Worm (Caenorhabditis elegans): ENCODE measurements around the gene lido-6.

Gene lido-6

ce11 chrX:17115089-17115488, at the start of gene lido-6:
lido-6 (minus strand) TSS chrX:17115189.
- TF ChIP-seq Y48G9A.11 (GFP tag; IDR thresholded peaks at IDR 0.05) (no peak), nhr-76 (tag; optimal IDR thresholded peaks at IDR 0.05) (no peak), lin-38 (GFP tag; IDR thresholded peaks at IDR 0.05) (no peak), egl-43 (GFP tag; IDR thresholded peaks at IDR 0.05) (no peak)

ce11 chrX:17157868-17158267, 42.9 kb upstream of the lido-6 start, which contains the start of gene npr-21:
npr-21 (minus strand) TSS chrX:17157968.
- TF ChIP-seq gei-8 (GFP tag; optimal IDR thresholded peaks at IDR 0.05): no peak
- TF ChIP-seq F37D6.2 (tag; optimal IDR thresholded peaks at IDR 0.05): no peak
- TF ChIP-seq daf-12 (tag; optimal IDR thresholded peaks at IDR 0.05): no peak
- no peak for TF ChIP-seq nhr-6 (tag; optimal IDR thresholded peaks at IDR 0.05)
- no peak for TF ChIP-seq arid-1 (GFP tag; conservative IDR thresholded peaks at IDR 0.05)
- TF ChIP-seq rbr-2 (tag; optimal IDR thresholded peaks at IDR 0.05): no peak
- TF ChIP-seq mxl-3 (GFP tag; optimal IDR thresholded peaks at IDR 0.05): no peak

DNA sequence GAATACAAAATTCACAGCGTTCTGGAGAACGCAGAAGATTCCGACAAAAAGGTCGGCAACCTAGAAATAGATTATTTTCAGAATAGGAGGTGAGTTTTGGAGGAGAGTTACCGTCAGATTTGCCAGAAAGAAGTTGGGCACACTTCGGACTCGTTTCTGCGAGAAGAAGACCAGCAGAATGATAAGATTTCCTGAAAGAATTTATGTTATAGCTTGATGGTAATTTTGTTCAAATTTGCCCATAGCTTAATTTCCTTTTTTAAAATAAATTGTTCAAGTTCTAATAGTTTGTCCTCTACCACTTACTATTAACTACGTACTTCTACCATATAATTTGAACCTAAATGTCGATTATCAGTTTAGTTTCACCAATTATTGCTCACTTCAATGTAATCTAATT, 42.1 kb upstream of the lido-6 start:
- TF ChIP-seq unc-62 (GFP tag; optimal IDR thresholded peaks at IDR 0.05 in 1 of 2) (peak in 1 of 2 experiments; percentile 85), unc-62 (tag; optimal IDR thresholded peaks at IDR 0.05) (no peak), skn-1 (tag; optimal IDR thresholded peaks at IDR 0.05) (no peak), aha-1 (tag) (peak; percentile 54)

DNA sequence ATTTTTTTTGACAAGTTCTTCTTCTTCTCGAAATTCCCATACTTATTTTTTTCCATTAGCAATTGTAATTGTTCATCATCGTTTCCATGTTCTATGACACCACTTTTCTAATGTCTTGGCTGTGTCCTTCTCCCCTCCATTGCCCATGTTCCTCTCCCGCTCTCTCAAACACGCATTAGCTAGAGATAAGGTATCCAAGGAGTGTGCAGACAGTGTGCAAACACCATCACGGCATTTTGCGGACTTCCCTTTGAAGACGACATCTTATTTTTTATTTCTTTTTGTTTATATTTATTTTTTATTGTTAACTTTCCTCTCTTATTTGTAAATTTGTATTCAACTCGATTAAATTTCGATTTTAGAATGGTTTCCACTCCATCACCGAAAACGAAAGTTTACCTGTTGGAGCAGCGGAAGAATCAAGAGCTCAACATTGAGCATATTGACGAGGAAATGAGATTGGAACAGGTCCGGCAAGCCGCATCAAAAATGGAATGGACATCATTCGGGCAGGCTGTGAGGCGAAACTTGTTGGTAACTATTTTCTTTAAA, 36.2 kb upstream of the lido-6 start, which contains the start of gene mdt-1.2:
Gene mdt-1.2 (plus strand): TSS at position 363 of the 552 bp plus-strand sequence.
- TF ChIP-seq dmd-8 (GFP tag; IDR thresholded peaks at IDR 0.05): no peak
- TF ChIP-seq nhr-48 (tag; optimal IDR thresholded peaks at IDR 0.05): peak; percentile 8
- TF ChIP-seq pha-4 (GFP tag; IDR thresholded peaks at IDR 0.05): peak; percentile 47; the same call in 1 of the 2 replicates
- peak; percentile 85 for TF ChIP-seq pha-4 (tag; optimal IDR thresholded peaks at IDR 0.05)
- TF ChIP-seq nhr-77 (tag; optimal IDR thresholded peaks at IDR 0.05): peak; percentile 15
- no peak for TF ChIP-seq ceh-32 (tag; optimal IDR thresholded peaks at IDR 0.05; ENCODE audit: poor library complexity)
- peak in 1 of 2 experiments; percentile 31 for TF ChIP-seq hif-1 (tag; optimal IDR thresholded peaks at IDR 0.05)
- TF ChIP-seq rbr-2 (tag; optimal IDR thresholded peaks at IDR 0.05): peak; percentile 71
- no peak for TF ChIP-seq egl-27 (tag; optimal IDR thresholded peaks at IDR 0.05)
- peak; percentile 63 for TF ChIP-seq nhr-6 (tag; optimal IDR thresholded peaks at IDR 0.05)
- peak; percentile 3 for TF ChIP-seq nhr-11 (tag; optimal IDR thresholded peaks at IDR 0.05)
- no peak for TF ChIP-seq lsy-2 (tag; optimal IDR thresholded peaks at IDR 0.05)
- no peak for TF ChIP-seq sdz-12 (GFP tag; optimal IDR thresholded peaks at IDR 0.05)
- TF ChIP-seq F37D6.2 (tag; optimal IDR thresholded peaks at IDR 0.05): peak; percentile 18
- peak; percentile 66 for TF ChIP-seq dpl-1 (GFP tag; optimal IDR thresholded peaks at IDR 0.05)
- 0 out of 2 replicates have a peak, but pooled peaks have one; percentile 7 for TF ChIP-seq dmd-9 (GFP tag; IDR thresholded peaks at IDR 0.05)
- TF ChIP-seq hmg-1.1 (GFP tag; IDR thresholded peaks at IDR 0.05): peak; percentile 86
- no peak for TF ChIP-seq gei-8 (GFP tag; optimal IDR thresholded peaks at IDR 0.05)
- peak; percentile 26 to 70 for TF ChIP-seq mdl-1 (tag; optimal IDR thresholded peaks at IDR 0.05)
- TF ChIP-seq D1046.2 (GFP tag; IDR thresholded peaks at IDR 0.05): no peak
- TF ChIP-seq pqm-1 (tag; optimal IDR thresholded peaks at IDR 0.05): no peak
- TF ChIP-seq mes-2 (tag; optimal IDR thresholded peaks at IDR 0.05; ENCODE audit: poor library complexity, severe bottlenecking): peak; percentile 88
- peak; percentile 61 for TF ChIP-seq hlh-30 (tag; optimal IDR thresholded peaks at IDR 0.05; ENCODE audit: insufficient read depth)
- no peak for TF ChIP-seq daf-16 (GFP tag; optimal IDR thresholded peaks at IDR 0.05)
- TF ChIP-seq daf-16 (tag; optimal IDR thresholded peaks at IDR 0.05): peak; percentile 69
- TF ChIP-seq dmd-6 (GFP tag; IDR thresholded peaks at IDR 0.05): peak; percentile 55
- TF ChIP-seq fkh-10 (GFP tag; optimal IDR thresholded peaks at IDR 0.05): no peak
- TF ChIP-seq hlh-11 (tag; optimal IDR thresholded peaks at IDR 0.05): peak; percentile 75
- peak; percentile 1 for TF ChIP-seq lin-13 (GFP tag; optimal IDR thresholded peaks at IDR 0.05)
- peak; percentile 25 for TF ChIP-seq jun-1 (tag; optimal IDR thresholded peaks at IDR 0.05)
- TF ChIP-seq nhr-28 (tag; optimal IDR thresholded peaks at IDR 0.05): peak; percentile 66
- peak; percentile 86 for TF ChIP-seq mep-1 (tag; optimal IDR thresholded peaks at IDR 0.05)
- peak; percentile 93 for TF ChIP-seq aha-1 (tag)
- TF ChIP-seq mxl-3 (GFP tag; optimal IDR thresholded peaks at IDR 0.05): peak; percentile 48
- TF ChIP-seq dve-1 (tag; optimal IDR thresholded peaks at IDR 0.05; ENCODE audit: insufficient read depth): peak; percentile 87
- 0 out of 2 replicates have a peak, but pooled peaks have one; percentile 61 for TF ChIP-seq arid-1 (GFP tag; conservative IDR thresholded peaks at IDR 0.05)
- TF ChIP-seq daf-8 (GFP tag; IDR thresholded peaks at IDR 0.05): no peak
